Worm (Caenorhabditis elegans) whole organism, L1 larva: ENCODE results near the gene sra-28.

Experiments
- C34B4.2 ChIP-seq: sonication (generic microtip); optimal IDR thresholded peaks from 2 replicates; lab custom pipeline; 2017; ENCODE audit warnings: mild to moderate bottlenecking, missing genetic modification characterization, missing compliant biosample characterization
- elt-2 ChIP-seq: sonication (generic microtip); optimal IDR thresholded peaks from 2 replicates; lab custom pipeline; 2016; ENCODE audit warnings: missing genetic modification characterization, mild to moderate bottlenecking, inconsistent platforms, missing compliant biosample characterization, missing genetic modification reagents
- elt-3 ChIP-seq, 6 experiments: fragments of 150-350 bp in 1 of 6; sonication (generic microtip); optimal IDR thresholded peaks; 2 replicates each; lab custom pipeline; 2017 to 2018; ENCODE audit warnings: missing biosample characterization in 6 of 6, missing genetic modification characterization in 6 of 6, inconsistent platforms in 1 of 6
- grh-1 ChIP-seq: fragments of 200-800 bp; sonication (Bioruptor generic); IDR thresholded peaks from 2 replicates; pipeline ENCODE4 v1.3.6; 2022; ENCODE audit warnings: missing genetic modification reagents, missing genetic modification characterization, missing compliant biosample characterization
- mdl-1 ChIP-seq, 2 experiments: fragments of 150-350 bp; optimal IDR thresholded peaks; 2 replicates each; lab custom pipeline; 2014 to 2017; ENCODE audit warnings: missing biosample characterization in 2 of 2, missing genetic modification characterization in 2 of 2, inconsistent platforms in 1 of 2
- nhr-84 ChIP-seq: sonication (generic microtip); optimal IDR thresholded peaks from 2 replicates; lab custom pipeline; 2017; ENCODE audit warnings: missing biosample characterization, missing genetic modification characterization
- ztf-11 ChIP-seq, 2 experiments: sonication (generic microtip); optimal IDR thresholded peaks; 2 replicates each; lab custom pipeline; 2016 to 2017; ENCODE audit warnings: missing genetic modification characterization in 2 of 2, missing biosample characterization in 1 of 2, missing compliant biosample characterization in 1 of 2

DNA sequence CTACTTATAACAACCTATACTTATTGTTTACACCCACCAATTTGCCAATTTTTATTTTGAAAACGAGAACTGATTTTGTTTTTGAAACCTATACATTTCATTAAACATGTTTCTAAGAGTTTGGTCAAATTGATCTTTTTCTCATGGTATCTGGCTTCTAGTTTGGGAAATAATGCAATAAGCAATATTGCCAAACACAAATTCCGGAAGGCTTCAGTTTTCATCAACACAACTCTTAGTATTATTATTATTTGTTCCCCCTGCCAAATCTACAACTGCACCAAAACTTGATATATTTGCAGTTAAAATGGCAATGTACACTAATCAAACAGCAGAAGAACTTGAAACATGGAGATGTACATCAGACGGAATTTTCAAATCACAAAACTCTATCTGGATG is 4.9 kb downstream of the sra-28 start, which contains the start of gene sra-27:
- TF ChIP-seq ztf-11 (tag; optimal IDR thresholded peaks at IDR 0.05; lab: Kevin White, UChicago) (no peak), grh-1 (GFP tag; lab: Robert Waterston, UW) (no peak), nhr-84 (tag; lab: Kevin White, UChicago) (no peak), mdl-1 (tag; optimal IDR thresholded peaks at IDR 0.05; lab: Kevin White, UChicago) (no peak), elt-2 (no peak), C34B4.2 (no peak), elt-3 (tag; optimal IDR thresholded peaks at IDR 0.05; lab: Kevin White, UChicago) (no peak)
